Worm (Caenorhabditis elegans) whole organism, L4/young adult: ENCODE data around the gene F59D12.5.

Source experiments
- W03F9.2 ChIP-seq: fragments of 150-350 bp; optimal IDR thresholded peaks from 2 replicates; lab custom pipeline; 2014; ENCODE audit warnings: missing biosample characterization, missing genetic modification characterization
- dao-5 ChIP-seq: sonication (generic microtip); optimal IDR thresholded peaks from 2 replicates; lab custom pipeline; 2016; ENCODE audit warnings: missing genotype, missing genetic modification characterization, moderate library complexity, missing compliant biosample characterization
- him-1 ChIP-seq: sonication (generic microtip); optimal IDR thresholded peaks from 2 replicates; lab custom pipeline; 2016; ENCODE audit warnings: missing genotype, missing genetic modification reagents, missing genetic modification characterization, missing compliant biosample characterization

- TF ChIP-seq him-1 (tag; lab: Kevin White, UChicago): no peak
- TF ChIP-seq W03F9.2 (tag; lab: Kevin White, UChicago): no peak
- no peak for TF ChIP-seq dao-5 (tag; lab: Kevin White, UChicago)
Observed at ce11 chrX:15599925-15600324, 47.2 kb downstream of the F59D12.5 start.
